Worm (Caenorhabditis elegans) whole organism, L3 larva: ENCODE results near the gene F02C12.2.

ENCODE experiments used
- ama-1 ChIP-seq: fragments of 150-350 bp; optimal IDR thresholded peaks from 2 replicates; lab custom pipeline; 2018
- jun-1 ChIP-seq: fragments of 150-350 bp; optimal IDR thresholded peaks from 2 replicates; lab custom pipeline; 2014; ENCODE audit warnings: missing biosample characterization, missing genetic modification reagents, missing genetic modification characterization
- lsy-12 ChIP-seq: sonication (generic microtip); optimal IDR thresholded peaks from 2 replicates; lab custom pipeline; 2016; ENCODE audit warnings: mild to moderate bottlenecking, missing genetic modification characterization, missing compliant biosample characterization
- mdl-1 ChIP-seq: fragments of 150-350 bp; optimal IDR thresholded peaks from 2 replicates; lab custom pipeline; 2014; ENCODE audit warnings: missing biosample characterization, missing genetic modification characterization
- nhr-25 ChIP-seq: sonication (generic microtip); optimal IDR thresholded peaks from 2 replicates; lab custom pipeline; 2017; ENCODE audit warnings: missing biosample characterization, missing genetic modification characterization
- nhr-28 ChIP-seq: fragments of 150-350 bp; optimal IDR thresholded peaks from 2 replicates; lab custom pipeline; 2014; ENCODE audit warnings: missing biosample characterization, missing genetic modification characterization
- tbx-2 ChIP-seq: sonication (generic microtip); optimal IDR thresholded peaks from 2 replicates; lab custom pipeline; 2016; ENCODE audit warnings: mild to moderate bottlenecking, missing genetic modification characterization, missing compliant biosample characterization
- unc-39 ChIP-seq: sonication (generic microtip); optimal IDR thresholded peaks from 4 replicates; lab custom pipeline; 2017; ENCODE audit warnings: missing biosample characterization, missing genetic modification characterization
- ztf-11 ChIP-seq: fragments of 150-350 bp; optimal IDR thresholded peaks from 2 replicates; lab custom pipeline; 2014; ENCODE audit warnings: missing biosample characterization, missing genetic modification characterization
- ztf-4 ChIP-seq: fragments of 150-350 bp; optimal IDR thresholded peaks from 2 replicates; lab custom pipeline; 2014; ENCODE audit warnings: missing biosample characterization, missing genetic modification characterization

ce11 chrX:13356469-13356868 lies 42.7 kb downstream of the F02C12.2 start:
- peak; percentile 87 for TF ChIP-seq jun-1
- TF ChIP-seq ztf-11 (tag; lab: Kevin White, UChicago): no peak
- TF ChIP-seq mdl-1 (tag; lab: Kevin White, UChicago): peak; percentile 86
- peak; percentile 60 for TF ChIP-seq tbx-2 (tag; lab: Kevin White, UChicago)
- peak; percentile 87 for TF ChIP-seq nhr-25
- TF ChIP-seq ztf-4 (tag; lab: Kevin White, UChicago): no peak
- TF ChIP-seq lsy-12 (tag; lab: Kevin White, UChicago): peak; percentile 24
- TF ChIP-seq nhr-28 (tag; lab: Kevin White, UChicago): no peak
- TF ChIP-seq ama-1: no peak
- no peak for TF ChIP-seq unc-39
